Fruit fly (Drosophila melanogaster) whole organism, adult: ENCODE results near the gene kek4.

Experiments used
- CG11617 ChIP-seq: fragments of 200-800 bp; sonication (Bioruptor generic); optimal IDR thresholded peaks from 2 replicates; lab custom pipeline; 2017; ENCODE audit warnings: mild to moderate bottlenecking, missing biosample characterization, missing genetic modification reagents, missing genetic modification characterization
- CG12768 ChIP-seq: fragments of 200-800 bp; sonication (Bioruptor generic); optimal IDR thresholded peaks from 2 replicates; lab custom pipeline; 2017; ENCODE audit warnings: missing biosample characterization, missing genetic modification characterization, mild to moderate bottlenecking, moderate library complexity, missing genetic modification reagents
- CG14711 ChIP-seq: fragments of 200-800 bp; sonication (Bioruptor generic); optimal IDR thresholded peaks from 2 replicates; lab custom pipeline; 2018; ENCODE audit warnings: missing biosample characterization, mild to moderate bottlenecking, missing genetic modification characterization, moderate library complexity
- CG1620 ChIP-seq: fragments of 200-800 bp; sonication (Bioruptor generic); optimal IDR thresholded peaks from 2 replicates; lab custom pipeline; 2016; ENCODE audit warnings: missing biosample characterization, missing genetic modification characterization
- CG33017 ChIP-seq: fragments of 200-800 bp; sonication (Bioruptor generic); optimal IDR thresholded peaks from 2 replicates; lab custom pipeline; 2018; ENCODE audit warnings: missing biosample characterization, mild to moderate bottlenecking, missing genetic modification characterization, moderate library complexity
- CG5204 ChIP-seq: fragments of 200-800 bp; sonication (Bioruptor generic); optimal IDR thresholded peaks from 2 replicates; lab custom pipeline; 2016; ENCODE audit warnings: missing biosample characterization, missing genetic modification characterization
- CG7045 ChIP-seq: fragments of 200-800 bp; sonication (Bioruptor generic); optimal IDR thresholded peaks from 2 replicates; lab custom pipeline; 2017; ENCODE audit warnings: missing biosample characterization, mild to moderate bottlenecking, missing genetic modification characterization
- CG7101 ChIP-seq: fragments of 200-800 bp; sonication (Bioruptor generic); optimal IDR thresholded peaks from 2 replicates; lab custom pipeline; 2018; ENCODE audit warnings: missing biosample characterization, mild to moderate bottlenecking, missing genetic modification characterization, moderate library complexity
- Clk ChIP-seq: fragments of 200-800 bp; sonication (Bioruptor generic); optimal IDR thresholded peaks from 2 replicates; lab custom pipeline; 2017; ENCODE audit warnings: missing biosample characterization, missing genetic modification characterization
- Crg-1 ChIP-seq: fragments of 200-800 bp; sonication (Bioruptor generic); optimal IDR thresholded peaks from 2 replicates; lab custom pipeline; 2016; ENCODE audit warnings: missing biosample characterization, missing genetic modification characterization
- Hr96 ChIP-seq: fragments of 200-800 bp; sonication (Bioruptor generic); optimal IDR thresholded peaks from 2 replicates; lab custom pipeline; 2016; ENCODE audit warnings: missing biosample characterization, missing genetic modification characterization
- Mnt ChIP-seq: fragments of 200-800 bp; sonication (Bioruptor generic); optimal IDR thresholded peaks from 2 replicates; lab custom pipeline; 2016; ENCODE audit warnings: missing biosample characterization, mild to moderate bottlenecking, missing genetic modification characterization
- bab1 ChIP-seq: fragments of 200-800 bp; sonication (Bioruptor generic); optimal IDR thresholded peaks from 3 replicates; lab custom pipeline; 2019; ENCODE audit warnings: missing biosample characterization, mild to moderate bottlenecking, missing genetic modification characterization, moderate library complexity
- cic ChIP-seq: fragments of 200-800 bp; sonication (Bioruptor generic); optimal IDR thresholded peaks from 2 replicates; lab custom pipeline; 2017; ENCODE audit warnings: missing biosample characterization, mild to moderate bottlenecking, missing genetic modification characterization, moderate library complexity
- cnc ChIP-seq, 2 experiments: fragments of >200 bp; optimal IDR thresholded peaks; 2 replicates each; lab custom pipeline; 2017
- kay ChIP-seq: fragments of 200-800 bp; sonication (Bioruptor generic); peaks from one replicate; lab custom pipeline; 2016; ENCODE audit warnings: missing biosample characterization, missing genetic modification characterization, borderline replicate concordance
- ovo ChIP-seq: fragments of 200-800 bp; sonication (Bioruptor generic); optimal IDR thresholded peaks from 2 replicates; lab custom pipeline; 2016; ENCODE audit warnings: missing biosample characterization, missing genetic modification characterization
- pad ChIP-seq: fragments of 200-800 bp; sonication (Bioruptor generic); optimal IDR thresholded peaks from 3 replicates; lab custom pipeline; 2017; ENCODE audit warnings: missing biosample characterization, missing genetic modification characterization, mild to moderate bottlenecking, moderate library complexity, missing genetic modification reagents
- tj ChIP-seq: fragments of 200-800 bp; sonication (Bioruptor generic); optimal IDR thresholded peaks from 3 replicates; lab custom pipeline; 2017; ENCODE audit warnings: missing biosample characterization, mild to moderate bottlenecking, missing genetic modification characterization, moderate library complexity
- toe ChIP-seq: fragments of 200-800 bp; sonication (Bioruptor generic); optimal IDR thresholded peaks from 2 replicates; lab custom pipeline; 2016; ENCODE audit warnings: missing biosample characterization, missing genetic modification characterization

The kek4 gene

dm6 chr2L:13190534-13190933, 24.6 kb downstream of the kek4 start:
- TF ChIP-seq kay (no peak), CG11617 (GFP tag; lab: Kevin White, UChicago) (peak; percentile 44), cnc (optimal IDR thresholded peaks at IDR 0.05; lab: Kevin White, UChicago) (no peak), CG12768 (GFP tag; lab: Kevin White, UChicago) (peak; percentile 81), Clk (GFP tag; lab: Kevin White, UChicago) (peak; percentile 13), tj (GFP tag; lab: Kevin White, UChicago) (peak; percentile 18), CG5204 (GFP tag; lab: Kevin White, UChicago) (no peak), CG1620 (GFP tag; lab: Kevin White, UChicago) (no peak), CG7045 (GFP tag; lab: Kevin White, UChicago) (peak; percentile 26), Hr96 (GFP tag; lab: Kevin White, UChicago) (no peak), pad (GFP tag; lab: Kevin White, UChicago) (peak; percentile 55), cic (GFP tag; lab: Kevin White, UChicago) (peak; percentile 95), bab1 (GFP tag; lab: Kevin White, UChicago) (no peak), Mnt (GFP tag; lab: Kevin White, UChicago) (peak; percentile 57), Crg-1 (no peak), ovo (GFP tag; lab: Kevin White, UChicago) (peak; percentile 19), CG33017 (tag; lab: Kevin White, UChicago) (peak; percentile 43), CG14711 (tag; lab: Kevin White, UChicago) (peak; percentile 12), CG7101 (peak; percentile 52), toe (no peak)

- TF ChIP-seq CG33017 (tag; lab: Kevin White, UChicago) (no peak), CG14711 (tag; lab: Kevin White, UChicago) (no peak), CG7045 (GFP tag; lab: Kevin White, UChicago) (no peak), toe (no peak), ovo (GFP tag; lab: Kevin White, UChicago) (no peak), CG12768 (GFP tag; lab: Kevin White, UChicago) (no peak), Clk (GFP tag; lab: Kevin White, UChicago) (no peak), Mnt (GFP tag; lab: Kevin White, UChicago) (no peak), kay (no peak), CG5204 (GFP tag; lab: Kevin White, UChicago) (no peak), Crg-1 (no peak)
Observed at dm6 chr2L:13183150-13183549, 32.0 kb downstream of the kek4 start, which contains the start of gene Rsph1. TSS of gene Rsph1 (plus strand) at chr2L:13183450.

- TF ChIP-seq ovo (GFP tag; lab: Kevin White, UChicago) (no peak), bab1 (GFP tag; lab: Kevin White, UChicago) (no peak), pad (GFP tag; lab: Kevin White, UChicago) (no peak), CG11617 (GFP tag; lab: Kevin White, UChicago) (no peak), CG33017 (tag; lab: Kevin White, UChicago) (no peak), Crg-1 (no peak), Clk (GFP tag; lab: Kevin White, UChicago) (no peak), tj (GFP tag; lab: Kevin White, UChicago) (no peak), kay (no peak), CG5204 (GFP tag; lab: Kevin White, UChicago) (no peak), CG12768 (GFP tag; lab: Kevin White, UChicago) (no peak), cnc (optimal IDR thresholded peaks at IDR 0.05; lab: Kevin White, UChicago) (no peak), Hr96 (GFP tag; lab: Kevin White, UChicago) (no peak), CG14711 (tag; lab: Kevin White, UChicago) (no peak), Mnt (GFP tag; lab: Kevin White, UChicago) (no peak), CG7101 (no peak), cic (GFP tag; lab: Kevin White, UChicago) (no peak)
Observed at dm6 chr2L:13182415-13182814, 32.7 kb downstream of the kek4 start, which contains the start of gene Mgat3. TSS of gene Mgat3 (minus strand) at chr2L:13182596.

- peak; percentile 49 for TF ChIP-seq bab1 (GFP tag; lab: Kevin White, UChicago)
- TF ChIP-seq kay = no peak
- no peak for TF ChIP-seq cnc (optimal IDR thresholded peaks at IDR 0.05; lab: Kevin White, UChicago)
- TF ChIP-seq CG12768 (GFP tag; lab: Kevin White, UChicago) = no peak
- peak; percentile 45 for TF ChIP-seq tj (GFP tag; lab: Kevin White, UChicago)
Observed at dm6 chr2L:13179095-13179494, 36.1 kb downstream of the kek4 start, which contains the start of gene Alg7. TSS of gene Alg7 (plus strand) at chr2L:13179247.

- peak; percentile 81 for TF ChIP-seq Mnt (GFP tag; lab: Kevin White, UChicago)
- TF ChIP-seq Hr96 (GFP tag; lab: Kevin White, UChicago) = peak; percentile 88
- no peak for TF ChIP-seq kay
- peak; percentile 93 for TF ChIP-seq tj (GFP tag; lab: Kevin White, UChicago)
- TF ChIP-seq CG12768 (GFP tag; lab: Kevin White, UChicago) = peak; percentile 85
- peak; percentile 82 for TF ChIP-seq CG7045 (GFP tag; lab: Kevin White, UChicago)
- TF ChIP-seq cic (GFP tag; lab: Kevin White, UChicago) = peak; percentile 57
- peak; percentile 85 for TF ChIP-seq bab1 (GFP tag; lab: Kevin White, UChicago)
- TF ChIP-seq ovo (GFP tag; lab: Kevin White, UChicago) = peak; percentile 74
- peak; percentile 88 for TF ChIP-seq CG11617 (GFP tag; lab: Kevin White, UChicago)
- TF ChIP-seq CG7101 = peak; percentile 83
- TF ChIP-seq CG5204 (GFP tag; lab: Kevin White, UChicago) = no peak
- TF ChIP-seq CG33017 (tag; lab: Kevin White, UChicago) = peak; percentile 82
- TF ChIP-seq Crg-1 = peak; percentile 83
- TF ChIP-seq pad (GFP tag; lab: Kevin White, UChicago) = peak; percentile 80
- TF ChIP-seq CG1620 (GFP tag; lab: Kevin White, UChicago) = peak; percentile 91
- peak; percentile 74 for TF ChIP-seq CG14711 (tag; lab: Kevin White, UChicago)
- TF ChIP-seq Clk (GFP tag; lab: Kevin White, UChicago) = peak; percentile 88
- peak in 1 of 2 experiments; percentile 80 for TF ChIP-seq cnc (optimal IDR thresholded peaks at IDR 0.05; lab: Kevin White, UChicago)
- peak; percentile 95 for TF ChIP-seq toe
Observed at dm6 chr2L:13176701-13177249, 38.4 kb downstream of the kek4 start, which contains the start of the genes Sfmbt and CG5439. TSS of gene Sfmbt (minus strand) at chr2L:13176785. TSS of gene CG5439 (plus strand) at chr2L:13177150.
